Worm (Caenorhabditis elegans) whole organism, early embryonic: ENCODE data around the gene srw-41.

Experiments used
- ama-1 ChIP-seq: fragments of 150-350 bp; optimal IDR thresholded peaks from 2 replicates; lab custom pipeline; 2014
- pes-1 ChIP-seq: fragments of 200-800 bp; sonication (Bioruptor generic); IDR thresholded peaks from 2 replicates; pipeline ENCODE4 v1.3.6; 2022; ENCODE audit warnings: missing genetic modification reagents, missing genetic modification characterization, missing compliant biosample characterization

DNA sequence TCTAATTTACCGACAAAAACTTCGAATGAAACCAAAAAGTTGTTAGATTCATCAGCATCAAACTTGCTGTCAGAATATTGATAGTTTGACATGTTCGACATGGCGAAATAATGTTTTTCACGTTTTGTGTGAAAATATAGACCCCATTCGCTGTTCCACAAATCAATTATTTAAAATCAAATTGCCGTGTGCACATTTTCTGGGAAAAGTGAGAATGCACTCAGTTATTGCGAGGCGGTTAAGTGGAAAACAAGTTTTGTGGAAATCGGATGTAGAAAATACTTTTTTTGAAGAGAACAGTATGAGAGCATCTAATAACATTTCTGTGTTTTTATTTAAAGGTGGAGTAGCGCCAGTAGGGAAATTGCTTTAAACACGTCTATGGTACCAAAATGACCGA, 3.5 kb upstream of the srw-41 start, which contains the start of gene srw-42:
- TF ChIP-seq ama-1 (lab: Kevin White, UChicago) (no peak), pes-1 (GFP tag; lab: Robert Waterston, UW) (no peak)
